Fruit fly (Drosophila melanogaster) S2 (cell line): ENCODE data around the gene CG34015.

Source experiments
- CG8478 ChIP-seq: fragments of >200 bp; optimal IDR thresholded peaks from 2 replicates; lab custom pipeline; 2018
- CTCF ChIP-seq, 2 experiments: fragments of >200 bp; optimal IDR thresholded peaks; 2 replicates each; lab custom pipeline; 2018

- TF ChIP-seq CG8478 (lab: Kevin White, UChicago) (no peak), CTCF (optimal IDR thresholded peaks at IDR 0.05; lab: Kevin White, UChicago) (no peak)
Observed at dm6 chrX:16421899-16422412, 26.1 kb downstream of the CG34015 start, which contains the start of gene AnxB11.
